Fruit fly (Drosophila melanogaster) whole organism, embryonic: ENCODE data around the gene Gr36c.

Experiments
- Awh ChIP-seq: fragments of 200-800 bp; sonication (Bioruptor generic); IDR thresholded peaks from 2 replicates; pipeline ENCODE4, ENCODE4 v1.3.6; 2022; ENCODE audit warnings: missing biosample characterization, missing genetic modification characterization
- CG10267 ChIP-seq: fragments of 200-800 bp; sonication (Bioruptor generic); optimal IDR thresholded peaks from 2 replicates; lab custom pipeline; 2018; ENCODE audit warnings: missing biosample characterization, mild to moderate bottlenecking, missing genetic modification characterization, moderate library complexity
- CG10979 ChIP-seq: fragments of 200-800 bp; sonication (Bioruptor generic); optimal IDR thresholded peaks from 2 replicates; lab custom pipeline; 2018; ENCODE audit warnings: missing biosample characterization, mild to moderate bottlenecking, missing genetic modification characterization, moderate library complexity
- CG12769 ChIP-seq: fragments of 200-800 bp; sonication (Bioruptor generic); optimal IDR thresholded peaks from 2 replicates; lab custom pipeline; 2019; ENCODE audit warnings: missing biosample characterization, mild to moderate bottlenecking, missing genetic modification characterization, moderate library complexity
- CG13296 ChIP-seq: fragments of 200-800 bp; sonication (Bioruptor generic); optimal IDR thresholded peaks from 3 replicates; lab custom pipeline; 2018; ENCODE audit warnings: missing biosample characterization, mild to moderate bottlenecking, missing genetic modification characterization
- CG15696 ChIP-seq: fragments of 200-800 bp; sonication (Bioruptor generic); optimal IDR thresholded peaks from 2 replicates; lab custom pipeline; 2019; ENCODE audit warnings: missing biosample characterization, mild to moderate bottlenecking, missing genetic modification characterization, moderate library complexity
- CG18262 ChIP-seq: fragments of 200-800 bp; optimal IDR thresholded peaks from 3 replicates; lab custom pipeline; 2019; ENCODE audit warnings: missing biosample characterization, mild to moderate bottlenecking, missing genetic modification characterization, moderate library complexity
- CG18599 ChIP-seq: fragments of 200-800 bp; sonication (Bioruptor generic); optimal IDR thresholded peaks from 3 replicates; lab custom pipeline; 2017; ENCODE audit warnings: missing biosample characterization, missing genetic modification characterization, mild to moderate bottlenecking, moderate library complexity, missing genetic modification reagents
- CG2120 ChIP-seq: fragments of 200-800 bp; sonication (Bioruptor generic); optimal IDR thresholded peaks from 3 replicates; lab custom pipeline; 2016; ENCODE audit warnings: missing biosample characterization, missing genetic modification characterization
- CG2712 ChIP-seq: fragments of 200-800 bp; optimal IDR thresholded peaks from 3 replicates; lab custom pipeline; 2019; ENCODE audit warnings: missing biosample characterization, mild to moderate bottlenecking, missing genetic modification characterization, moderate library complexity
- CG30403 ChIP-seq: fragments of 200-800 bp; sonication (Bioruptor generic); optimal IDR thresholded peaks from 3 replicates; lab custom pipeline; 2016; ENCODE audit warnings: missing biosample characterization, missing genetic modification characterization
- CG31441 ChIP-seq: fragments of 200-800 bp; sonication (Bioruptor generic); IDR thresholded peaks from 2 replicates; pipeline ENCODE4 v1.3.6; 2022; ENCODE audit warnings: missing biosample characterization, missing genetic modification characterization
- CG7556 ChIP-seq: fragments of 200-800 bp; sonication (Bioruptor generic); optimal IDR thresholded peaks from 2 replicates; lab custom pipeline; 2017; ENCODE audit warnings: missing biosample characterization, mild to moderate bottlenecking, missing genetic modification characterization
- CG7745 ChIP-seq: fragments of 200-800 bp; sonication (Bioruptor generic); optimal IDR thresholded peaks from 2 replicates; lab custom pipeline; 2018; ENCODE audit warnings: missing biosample characterization, mild to moderate bottlenecking, missing genetic modification characterization, moderate library complexity
- CG7839 ChIP-seq: fragments of 200-800 bp; sonication (Bioruptor generic); optimal IDR thresholded peaks from 3 replicates; lab custom pipeline; 2018; ENCODE audit warnings: missing biosample characterization, mild to moderate bottlenecking, missing genetic modification characterization, moderate library complexity
- CG8388 ChIP-seq: fragments of 200-800 bp; sonication (Bioruptor generic); optimal IDR thresholded peaks from 2 replicates; lab custom pipeline; 2019; ENCODE audit warnings: missing biosample characterization, mild to moderate bottlenecking, missing genetic modification characterization, moderate library complexity
- CkIIα-i1 ChIP-seq: fragments of 200-800 bp; sonication (Bioruptor generic); IDR thresholded peaks from 2 replicates; pipeline ENCODE4 v1.3.6; 2022; ENCODE audit warnings: missing biosample characterization, missing genetic modification characterization
- CoRest ChIP-seq: fragments of 200-800 bp; sonication (Bioruptor generic); optimal IDR thresholded peaks from 3 replicates; lab custom pipeline; 2018; ENCODE audit warnings: missing biosample characterization, mild to moderate bottlenecking, missing genetic modification characterization, moderate library complexity
- D19A ChIP-seq: fragments of 200-800 bp; optimal IDR thresholded peaks from 3 replicates; lab custom pipeline; 2019; ENCODE audit warnings: missing biosample characterization, mild to moderate bottlenecking, missing genetic modification characterization, moderate library complexity
- Dfd ChIP-seq, 2 experiments: fragments of >200 bp; optimal IDR thresholded peaks; 2 replicates each; lab custom pipeline; 2017; ENCODE audit warnings: missing biosample characterization in 2 of 2, missing genetic modification characterization in 2 of 2
- E2f2 ChIP-seq: fragments of 200-800 bp; sonication (Bioruptor generic); IDR thresholded peaks from 2 replicates; pipeline ENCODE4 v1.3.6; 2022; ENCODE audit warnings: missing biosample characterization, missing genetic modification characterization
- Eip74EF ChIP-seq, 2 experiments: fragments of 200-800 bp in 1 of 2; fragments of >200 bp in 1 of 2; sonication (Bioruptor generic) in 1 of 2; optimal IDR thresholded peaks; 2 replicates each; lab custom pipeline; 2017 to 2019; ENCODE audit warnings: missing biosample characterization in 2 of 2, missing genetic modification characterization in 2 of 2, mild to moderate bottlenecking in 1 of 2, moderate library complexity in 1 of 2
- Ets65A ChIP-seq: fragments of 200-800 bp; sonication (Bioruptor generic); peaks from one replicate; lab custom pipeline; 2016; ENCODE audit warnings: missing biosample characterization, missing genetic modification characterization
- GATAe ChIP-seq: fragments of 200-800 bp; sonication (Bioruptor generic); conservative IDR thresholded peaks from 2 replicates; pipeline ENCODE4 v1.3.6; 2022; ENCODE audit warnings: missing biosample characterization, missing genetic modification characterization
- Hr51 ChIP-seq, 2 experiments: fragments of 200-800 bp; sonication (Bioruptor generic); optimal IDR thresholded peaks; 2 replicates in 1 of 2; 3 replicates in 1 of 2; lab custom pipeline; 2016 to 2018; ENCODE audit warnings: missing biosample characterization in 2 of 2, missing genetic modification characterization in 2 of 2, mild to moderate bottlenecking in 1 of 2, moderate library complexity in 1 of 2
- Lim3 ChIP-seq: fragments of 200-800 bp; sonication (Bioruptor generic); IDR thresholded peaks from 2 replicates; pipeline ENCODE4 v1.3.6; 2022; ENCODE audit warnings: missing biosample characterization, missing genetic modification characterization
- Oli ChIP-seq: fragments of 200-800 bp; sonication (Bioruptor generic); optimal IDR thresholded peaks from 2 replicates; lab custom pipeline; 2018; ENCODE audit warnings: missing biosample characterization, mild to moderate bottlenecking, missing genetic modification characterization, moderate library complexity
- Rfx ChIP-seq: fragments of 200-800 bp; sonication (Bioruptor generic); IDR thresholded peaks from 2 replicates; pipeline ENCODE4 v1.3.6; 2022; ENCODE audit warnings: missing biosample characterization, missing genetic modification characterization
- Sox100B ChIP-seq: fragments of 200-800 bp; sonication (Bioruptor generic); optimal IDR thresholded peaks from 3 replicates; lab custom pipeline; 2018; ENCODE audit warnings: missing biosample characterization, mild to moderate bottlenecking, missing genetic modification characterization
- Vsx1 ChIP-seq: fragments of 200-800 bp; sonication (Bioruptor generic); optimal IDR thresholded peaks from 2 replicates; lab custom pipeline; 2017; ENCODE audit warnings: missing biosample characterization, mild to moderate bottlenecking, missing genetic modification characterization, missing genetic modification reagents
- Xbp1 ChIP-seq: fragments of 200-800 bp; sonication (Bioruptor generic); optimal IDR thresholded peaks from 3 replicates; lab custom pipeline; 2016; ENCODE audit warnings: missing biosample characterization, mild to moderate bottlenecking, missing genetic modification characterization
- Xrp1 ChIP-seq: fragments of 200-800 bp; sonication (Bioruptor generic); IDR thresholded peaks from 2 replicates; pipeline ENCODE4 v1.3.6; 2022; ENCODE audit warnings: missing biosample characterization, missing genetic modification characterization
- abd-A ChIP-seq: fragments of 200-800 bp; sonication (Bioruptor generic); optimal IDR thresholded peaks from 3 replicates; lab custom pipeline; 2019; ENCODE audit warnings: missing biosample characterization, mild to moderate bottlenecking, missing genetic modification characterization, moderate library complexity
- bsh ChIP-seq, 2 experiments: fragments of 200-800 bp; sonication (Bioruptor generic); optimal IDR thresholded peaks; 2 replicates each; lab custom pipeline; 2017 to 2018; ENCODE audit warnings: mild to moderate bottlenecking in 2 of 2, missing biosample characterization in 2 of 2, missing genetic modification characterization in 2 of 2, moderate library complexity in 1 of 2
- dmrt11E ChIP-seq: fragments of 200-800 bp; sonication (Bioruptor generic); optimal IDR thresholded peaks from 3 replicates; lab custom pipeline; 2018; ENCODE audit warnings: missing biosample characterization, mild to moderate bottlenecking, missing genetic modification characterization, moderate library complexity
- dysf ChIP-seq: fragments of 200-800 bp; sonication (Bioruptor generic); IDR thresholded peaks from 3 replicates; pipeline ENCODE4 v1.3.6; 2022; ENCODE audit warnings: missing biosample characterization, missing genetic modification characterization
- eve ChIP-seq, 2 experiments: fragments of >200 bp; optimal IDR thresholded peaks; 2 replicates each; lab custom pipeline; 2017; ENCODE audit warnings: missing biosample characterization in 2 of 2, missing genetic modification characterization in 2 of 2
- fd102C ChIP-seq: fragments of 200-800 bp; sonication (Bioruptor generic); optimal IDR thresholded peaks from 2 replicates; lab custom pipeline; 2018; ENCODE audit warnings: missing biosample characterization, mild to moderate bottlenecking, missing genetic modification characterization, moderate library complexity
- fd96Cb ChIP-seq: fragments of 200-800 bp; sonication (Bioruptor generic); optimal IDR thresholded peaks from 2 replicates; lab custom pipeline; 2018; ENCODE audit warnings: missing biosample characterization, mild to moderate bottlenecking, missing genetic modification characterization, moderate library complexity
- gsb-n ChIP-seq: fragments of 200-800 bp; sonication (Bioruptor generic); optimal IDR thresholded peaks from 3 replicates; lab custom pipeline; 2018; ENCODE audit warnings: missing biosample characterization, mild to moderate bottlenecking, missing genetic modification characterization
- hbn ChIP-seq: fragments of 200-800 bp; sonication (Bioruptor generic); IDR thresholded peaks from 2 replicates; pipeline ENCODE4 v1.3.6; 2022; ENCODE audit warnings: missing biosample characterization, missing genetic modification characterization; ENCODE audit not compliant: partially characterized antibody
- nmo ChIP-seq: fragments of 200-800 bp; sonication (Bioruptor generic); optimal IDR thresholded peaks from 2 replicates; lab custom pipeline; 2018; ENCODE audit warnings: missing biosample characterization, mild to moderate bottlenecking, missing genetic modification characterization, moderate library complexity
- sens ChIP-seq: fragments of 200-800 bp; sonication (Bioruptor generic); peaks from one replicate; lab custom pipeline; 2016; ENCODE audit warnings: missing biosample characterization, missing genetic modification characterization
- sima ChIP-seq: fragments of 200-800 bp; sonication (Bioruptor generic); optimal IDR thresholded peaks from 2 replicates; lab custom pipeline; 2016; ENCODE audit warnings: missing biosample characterization, missing genetic modification characterization
- slp2 ChIP-seq: fragments of 200-800 bp; sonication (Bioruptor generic); optimal IDR thresholded peaks from 2 replicates; lab custom pipeline; 2016; ENCODE audit warnings: missing biosample characterization, missing genetic modification characterization
- sna ChIP-seq: fragments of 200-800 bp; sonication (Bioruptor generic); IDR thresholded peaks from 2 replicates; pipeline ENCODE4 v1.3.6; 2022; ENCODE audit warnings: missing biosample characterization, missing genetic modification characterization; ENCODE audit not compliant: partially characterized antibody

Gene Gr36c

dm6 chr2L:17227102-17227501 is 47.0 kb downstream of the Gr36c start (continued):
- TF ChIP-seq CkIIα-i1 (GFP tag; lab: Robert Waterston, UW) (no peak), D19A (tag; lab: Kevin White, UChicago) (peak; percentile 20), CG30403 (GFP tag; lab: Kevin White, UChicago) (no peak)

dm6 chr2L:17228119-17228518 is 48.0 kb downstream of the Gr36c start:
- TF ChIP-seq CG13296 (no peak), abd-A (peak; percentile 20), fd96Cb (tag; lab: Kevin White, UChicago) (no peak), CG7745 (peak; percentile 68), slp2 (no peak), Vsx1 (GFP tag; lab: Kevin White, UChicago) (peak; percentile 8), eve (GFP tag; optimal IDR thresholded peaks at IDR 0.05; lab: Kevin White, UChicago) (peak in 1 of 2 experiments; percentile 10), Awh (GFP tag; lab: Robert Waterston, UW) (peak; percentile 91), E2f2 (no peak), Lim3 (no peak), gsb-n (tag; lab: Kevin White, UChicago) (peak; percentile 24), sens (peak; percentile 43)

DNA sequence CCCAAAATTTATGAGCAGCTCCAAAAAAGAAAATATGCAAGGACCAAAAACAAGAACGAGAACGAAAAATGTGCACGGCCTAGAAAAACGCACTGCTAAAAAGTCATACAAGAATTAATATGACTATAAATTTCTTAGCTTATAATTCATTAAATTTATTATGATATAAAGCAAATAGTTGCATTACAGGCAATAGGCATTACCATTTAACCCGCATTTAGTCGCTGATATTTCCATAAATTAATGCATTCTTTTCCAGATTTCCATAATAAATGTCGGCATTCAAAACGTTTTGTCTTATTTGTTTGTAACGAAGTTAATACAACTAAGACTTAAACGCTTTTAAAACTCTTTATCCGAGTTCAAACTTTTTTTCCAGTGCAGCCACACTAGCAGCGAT is 49.3 kb downstream of the Gr36c start:
- TF ChIP-seq CG18262 (tag; lab: Kevin White, UChicago) (peak; percentile 55), CG7556 (GFP tag; lab: Kevin White, UChicago) (peak; percentile 16), Rfx (GFP tag; lab: Robert Waterston, UW) (no peak), CG12769 (tag; lab: Kevin White, UChicago) (no peak), dmrt11E (tag; lab: Kevin White, UChicago) (peak; percentile 2), D19A (tag; lab: Kevin White, UChicago) (peak; percentile 10), Ets65A (GFP tag; lab: Kevin White, UChicago) (peak; percentile 81), Dfd (GFP tag; optimal IDR thresholded peaks at IDR 0.05; lab: Kevin White, UChicago) (no peak), fd102C (no peak), nmo (GFP tag; lab: Kevin White, UChicago) (peak; percentile 42), CoRest (tag; lab: Kevin White, UChicago) (peak; percentile 28), Sox100B (GFP tag; lab: Kevin White, UChicago) (peak; percentile 35), fd96Cb (tag; lab: Kevin White, UChicago) (peak; percentile 38), CG18599 (GFP tag; lab: Kevin White, UChicago) (peak; percentile 9), sima (no peak), dysf (GFP tag; lab: Robert Waterston, UW) (0 out of 3 replicates have a peak, but pooled peaks have one; percentile 18), GATAe (GFP tag; lab: Robert Waterston, UW) (no peak), CG7839 (peak; percentile 41), Xrp1 (GFP tag; lab: Robert Waterston, UW) (peak; percentile 20; the same call in 1 of the 2 replicates), hbn (GFP tag; lab: Robert Waterston, UW) (no peak), eve (GFP tag; optimal IDR thresholded peaks at IDR 0.05; lab: Kevin White, UChicago) (peak in 1 of 2 experiments; percentile 0), Oli (peak; percentile 28), CG10267 (peak; percentile 11), CG15696 (no peak), Eip74EF (GFP tag; optimal IDR thresholded peaks at IDR 0.05; lab: Kevin White, UChicago) (peak in 1 of 2 experiments; percentile 2), CG2712 (tag; lab: Kevin White, UChicago) (peak; percentile 59), sna (GFP tag; lab: Robert Waterston, UW) (no peak), bsh (GFP tag; optimal IDR thresholded peaks at IDR 0.05; lab: Kevin White, UChicago) (peak in 1 of 2 experiments; percentile 22), CG10979 (tag; lab: Kevin White, UChicago) (peak; percentile 49), Xbp1 (peak; percentile 5), CG8388 (GFP tag; lab: Kevin White, UChicago) (peak; percentile 26), CG2120 (GFP tag; lab: Kevin White, UChicago) (no peak), Hr51 (GFP tag; optimal IDR thresholded peaks at IDR 0.05; lab: Kevin White, UChicago) (peak in 1 of 2 experiments; percentile 40), CG31441 (GFP tag; lab: Robert Waterston, UW) (peak; percentile 57)
